Worm (Caenorhabditis elegans): ENCODE results near the gene svop-1.

DNA sequence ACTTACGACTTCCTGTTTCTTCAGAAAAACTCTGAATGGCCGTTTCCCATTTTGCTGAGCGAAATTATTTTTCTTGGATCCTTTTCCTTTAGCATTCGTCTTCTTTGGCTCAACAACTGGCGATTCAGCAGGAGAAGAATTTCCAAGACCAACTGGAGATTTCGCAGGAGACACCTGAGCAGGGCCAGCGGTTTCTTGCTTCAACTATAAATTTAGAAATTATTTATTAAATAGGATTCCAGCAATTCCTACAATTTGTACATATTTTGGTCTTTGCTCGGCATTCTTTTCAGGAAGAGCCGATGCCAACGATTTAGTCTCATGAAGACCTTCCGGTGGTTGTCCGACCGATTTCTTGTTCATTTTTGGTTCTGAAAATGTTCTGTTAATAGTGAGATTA, 35.8 kb downstream of the svop-1 start, which contains the start of gene F44E2.8:
- TF ChIP-seq pes-1 (GFP tag; IDR thresholded peaks at IDR 0.05): no peak
- no peak for TF ChIP-seq aly-1 (tag; optimal IDR thresholded peaks at IDR 0.05)
- no peak for TF ChIP-seq ets-7 (tag; optimal IDR thresholded peaks at IDR 0.05)
- TF ChIP-seq tbx-11 (GFP tag; IDR thresholded peaks at IDR 0.05): no peak
- no peak for TF ChIP-seq F13C5.2 (tag; optimal IDR thresholded peaks at IDR 0.05)
- TF ChIP-seq hmg-4 (GFP tag; optimal IDR thresholded peaks at IDR 0.05): no peak
